Fruit fly (Drosophila melanogaster) whole organism, embryonic: ENCODE measurements around the gene CG11426.

ENCODE experiments used
- Ada2b ChIP-seq: fragments of 200-800 bp; sonication (Bioruptor generic); IDR thresholded peaks from 2 replicates; pipeline ENCODE4 v1.3.6; 2022; ENCODE audit warnings: missing biosample characterization, missing genetic modification characterization
- Bgb ChIP-seq: fragments of 200-800 bp; sonication (Bioruptor generic); IDR thresholded peaks from 2 replicates; pipeline ENCODE4 v1.3.6; 2022; ENCODE audit warnings: missing biosample characterization, missing genetic modification characterization; ENCODE audit not compliant: partially characterized antibody
- CG11247 ChIP-seq: fragments of 200-800 bp; sonication (Bioruptor generic); IDR thresholded peaks from 2 replicates; pipeline ENCODE4 v1.3.6; 2022; ENCODE audit warnings: missing biosample characterization, missing genetic modification characterization
- CG11696 ChIP-seq: fragments of 200-800 bp; sonication (Bioruptor generic); IDR thresholded peaks from 2 replicates; pipeline ENCODE4 v1.3.6; 2022; ENCODE audit warnings: missing biosample characterization, missing genetic modification characterization
- CG12219 ChIP-seq: fragments of 200-800 bp; sonication (Bioruptor generic); optimal IDR thresholded peaks from 3 replicates; lab custom pipeline; 2018; ENCODE audit warnings: missing biosample characterization, mild to moderate bottlenecking, missing genetic modification characterization
- CG12236 ChIP-seq: fragments of 200-800 bp; sonication (Bioruptor generic); optimal IDR thresholded peaks from 2 replicates; lab custom pipeline; 2016; ENCODE audit warnings: missing biosample characterization, missing genetic modification characterization
- CG15073 ChIP-seq: fragments of 200-800 bp; sonication (Bioruptor generic); optimal IDR thresholded peaks from 2 replicates; lab custom pipeline; 2016; ENCODE audit warnings: missing biosample characterization, missing genetic modification characterization
- CG15479 ChIP-seq: fragments of 200-800 bp; sonication (Bioruptor generic); optimal IDR thresholded peaks from 3 replicates; lab custom pipeline; 2019; ENCODE audit warnings: missing biosample characterization, mild to moderate bottlenecking, missing genetic modification characterization, moderate library complexity
- CG2199 ChIP-seq: fragments of 200-800 bp; sonication (Bioruptor generic); IDR thresholded peaks from 3 replicates; pipeline ENCODE4 v1.3.6; 2022; ENCODE audit warnings: missing biosample characterization, missing genetic modification characterization
- CG2678 ChIP-seq: fragments of 200-800 bp; sonication (Bioruptor generic); optimal IDR thresholded peaks from 3 replicates; lab custom pipeline; 2019; ENCODE audit warnings: missing biosample characterization, mild to moderate bottlenecking, missing genetic modification characterization, moderate library complexity
- CG30403 ChIP-seq: fragments of 200-800 bp; sonication (Bioruptor generic); optimal IDR thresholded peaks from 3 replicates; lab custom pipeline; 2016; ENCODE audit warnings: missing biosample characterization, missing genetic modification characterization
- CG30431 ChIP-seq: fragments of 200-800 bp; sonication (Bioruptor generic); optimal IDR thresholded peaks from 2 replicates; lab custom pipeline; 2017; ENCODE audit warnings: missing biosample characterization, missing genetic modification characterization
- CG4854 ChIP-seq: fragments of 200-800 bp; sonication (Bioruptor generic); optimal IDR thresholded peaks from 2 replicates; lab custom pipeline; 2016; ENCODE audit warnings: missing biosample characterization, missing genetic modification characterization, inconsistent platforms
- CG8290 ChIP-seq, 3 experiments: fragments of 200-800 bp; sonication (Bioruptor generic); optimal IDR thresholded peaks; 2 replicates each; lab custom pipeline; 2016 to 2019; ENCODE audit warnings: missing biosample characterization in 3 of 3, missing genetic modification characterization in 3 of 3, mild to moderate bottlenecking in 2 of 3, moderate library complexity in 1 of 3
- CG9797 ChIP-seq: fragments of 200-800 bp; sonication (Bioruptor generic); optimal IDR thresholded peaks from 3 replicates; lab custom pipeline; 2018; ENCODE audit warnings: missing biosample characterization, mild to moderate bottlenecking, missing genetic modification characterization
- Chrac-16 ChIP-seq: fragments of 200-800 bp; sonication (Bioruptor generic); optimal IDR thresholded peaks from 3 replicates; lab custom pipeline; 2016; ENCODE audit warnings: missing biosample characterization, missing genetic modification characterization
- D ChIP-seq, 2 experiments: fragments of 200-800 bp in 1 of 2; fragments of >200 bp in 1 of 2; sonication (Bioruptor generic) in 1 of 2; optimal IDR thresholded peaks; 2 replicates in 1 of 2; 3 replicates in 1 of 2; lab custom pipeline; 2017; ENCODE audit warnings: mild to moderate bottlenecking in 1 of 2, missing biosample characterization in 1 of 2, missing genetic modification characterization in 1 of 2, missing genetic modification reagents in 1 of 2
- Dip3 ChIP-seq: fragments of 200-800 bp; sonication (Bioruptor generic); optimal IDR thresholded peaks from 3 replicates; lab custom pipeline; 2016; ENCODE audit warnings: missing biosample characterization, missing genetic modification characterization
- Doc2 ChIP-seq: fragments of 200-800 bp; sonication (Bioruptor generic); IDR thresholded peaks from 2 replicates; pipeline ENCODE4 v1.3.6; 2022; ENCODE audit warnings: missing biosample characterization, missing genetic modification characterization
- E2f1 ChIP-seq: fragments of 200-800 bp; sonication (Bioruptor generic); IDR thresholded peaks from 2 replicates; pipeline ENCODE4 v1.3.6; 2022; ENCODE audit warnings: missing biosample characterization, missing genetic modification characterization
- E2f2 ChIP-seq: fragments of 200-800 bp; sonication (Bioruptor generic); IDR thresholded peaks from 2 replicates; pipeline ENCODE4 v1.3.6; 2022; ENCODE audit warnings: missing biosample characterization, missing genetic modification characterization
- H2.0 ChIP-seq: fragments of 200-800 bp; sonication (Bioruptor generic); IDR thresholded peaks from 2 replicates; pipeline ENCODE4 v1.3.6; 2022; ENCODE audit warnings: missing biosample characterization, missing genetic modification characterization
- HLHmδ ChIP-seq: fragments of 200-800 bp; sonication (Bioruptor generic); optimal IDR thresholded peaks from 2 replicates; lab custom pipeline; 2018; ENCODE audit warnings: missing biosample characterization, mild to moderate bottlenecking, missing genetic modification characterization, moderate library complexity
- MESR4 ChIP-seq: fragments of 200-800 bp; sonication (Bioruptor generic); optimal IDR thresholded peaks from 2 replicates; lab custom pipeline; 2018; ENCODE audit warnings: missing biosample characterization, mild to moderate bottlenecking, missing genetic modification characterization, moderate library complexity
- NC2β ChIP-seq: fragments of 200-800 bp; sonication (Bioruptor generic); optimal IDR thresholded peaks from 2 replicates; lab custom pipeline; 2016; ENCODE audit warnings: missing biosample characterization, missing genetic modification characterization
- Rfx ChIP-seq: fragments of 200-800 bp; sonication (Bioruptor generic); IDR thresholded peaks from 2 replicates; pipeline ENCODE4 v1.3.6; 2022; ENCODE audit warnings: missing biosample characterization, missing genetic modification characterization
- Sry-β ChIP-seq: fragments of 200-800 bp; sonication (Bioruptor generic); optimal IDR thresholded peaks from 2 replicates; lab custom pipeline; 2018; ENCODE audit warnings: missing biosample characterization, mild to moderate bottlenecking, missing genetic modification characterization, moderate library complexity
- Usf ChIP-seq: fragments of 200-800 bp; sonication (Bioruptor generic); optimal IDR thresholded peaks from 2 replicates; lab custom pipeline; 2017; ENCODE audit warnings: missing genotype, missing biosample characterization, missing genetic modification characterization
- ap ChIP-seq: fragments of 200-800 bp; sonication (Bioruptor generic); IDR thresholded peaks from 2 replicates; pipeline ENCODE4 v1.3.6; 2022; ENCODE audit warnings: missing biosample characterization, missing genetic modification characterization
- chif ChIP-seq, 2 experiments: fragments of 200-800 bp; sonication (Bioruptor generic); optimal IDR thresholded peaks; 3 replicates each; lab custom pipeline; 2016; ENCODE audit warnings: missing biosample characterization in 2 of 2, missing genetic modification characterization in 2 of 2
- chn ChIP-seq: fragments of 200-800 bp; sonication (Bioruptor generic); optimal IDR thresholded peaks from 2 replicates; lab custom pipeline; 2016; ENCODE audit warnings: missing biosample characterization, missing genetic modification characterization
- gcm2 ChIP-seq: fragments of 200-800 bp; sonication (Bioruptor generic); optimal IDR thresholded peaks from 2 replicates; lab custom pipeline; 2016; ENCODE audit warnings: missing biosample characterization, missing genetic modification characterization
- gfzf ChIP-seq: fragments of 200-800 bp; sonication (Bioruptor generic); optimal IDR thresholded peaks from 2 replicates; lab custom pipeline; 2016; ENCODE audit warnings: missing biosample characterization, mild to moderate bottlenecking, missing genetic modification characterization, moderate library complexity
- her ChIP-seq: fragments of 200-800 bp; sonication (Bioruptor generic); optimal IDR thresholded peaks from 2 replicates; lab custom pipeline; 2016; ENCODE audit warnings: missing biosample characterization, missing genetic modification characterization
- knrl ChIP-seq: fragments of 200-800 bp; sonication (Bioruptor generic); IDR thresholded peaks from 3 replicates; pipeline ENCODE4 v1.3.6; 2022; ENCODE audit warnings: missing biosample characterization, missing genetic modification characterization; ENCODE audit not compliant: partially characterized antibody
- lab ChIP-seq: fragments of 200-800 bp; sonication (Bioruptor generic); optimal IDR thresholded peaks from 3 replicates; lab custom pipeline; 2017; ENCODE audit warnings: missing biosample characterization, missing genetic modification characterization, mild to moderate bottlenecking, moderate library complexity, missing genetic modification reagents
- mld ChIP-seq: fragments of 200-800 bp; sonication (Bioruptor generic); IDR thresholded peaks from 3 replicates; pipeline ENCODE4 v1.3.6; 2022; ENCODE audit warnings: missing biosample characterization, missing genetic modification characterization; ENCODE audit not compliant: partially characterized antibody
- nmo ChIP-seq: fragments of 200-800 bp; sonication (Bioruptor generic); optimal IDR thresholded peaks from 2 replicates; lab custom pipeline; 2018; ENCODE audit warnings: missing biosample characterization, mild to moderate bottlenecking, missing genetic modification characterization, moderate library complexity
- odd ChIP-seq: fragments of 200-800 bp; sonication (Bioruptor generic); optimal IDR thresholded peaks from 2 replicates; lab custom pipeline; 2017; ENCODE audit warnings: missing biosample characterization, mild to moderate bottlenecking, missing genetic modification characterization
- pb ChIP-seq: fragments of 200-800 bp; sonication (Bioruptor generic); optimal IDR thresholded peaks from 3 replicates; lab custom pipeline; 2016; ENCODE audit warnings: missing biosample characterization, missing genetic modification characterization
- pho ChIP-seq: fragments of 200-800 bp; sonication (Bioruptor generic); optimal IDR thresholded peaks from 2 replicates; lab custom pipeline; 2016; ENCODE audit warnings: missing biosample characterization, missing genetic modification characterization
- sens-2 ChIP-seq: fragments of 200-800 bp; sonication (Bioruptor generic); IDR thresholded peaks from 2 replicates; pipeline ENCODE4 v1.3.6; 2022; ENCODE audit warnings: missing biosample characterization, missing genetic modification characterization
- shn ChIP-seq: fragments of 200-800 bp; sonication (Bioruptor generic); optimal IDR thresholded peaks from 3 replicates; lab custom pipeline; 2016; ENCODE audit warnings: missing biosample characterization, missing genetic modification characterization
- slou ChIP-seq: fragments of 200-800 bp; sonication (Bioruptor generic); optimal IDR thresholded peaks from 3 replicates; lab custom pipeline; 2016; ENCODE audit warnings: missing biosample characterization, missing genetic modification characterization
- slp2 ChIP-seq: fragments of 200-800 bp; sonication (Bioruptor generic); optimal IDR thresholded peaks from 2 replicates; lab custom pipeline; 2016; ENCODE audit warnings: missing biosample characterization, missing genetic modification characterization
- ttk ChIP-seq: fragments of 200-800 bp; sonication (Bioruptor generic); IDR thresholded peaks from 2 replicates; pipeline ENCODE4 v2.1.2; 2022; ENCODE audit warnings: missing biosample characterization, missing genetic modification characterization
- tx ChIP-seq: fragments of 200-800 bp; sonication (Bioruptor generic); optimal IDR thresholded peaks from 2 replicates; lab custom pipeline; 2016; ENCODE audit warnings: missing biosample characterization, missing genetic modification characterization
- zen2 ChIP-seq: fragments of 200-800 bp; sonication (Bioruptor generic); IDR thresholded peaks from 3 replicates; pipeline ENCODE4 v1.3.6; 2022; ENCODE audit warnings: missing biosample characterization, missing genetic modification characterization; ENCODE audit not compliant: partially characterized antibody
- zfh1 ChIP-seq: fragments of 200-800 bp; sonication (Bioruptor generic); IDR thresholded peaks from 3 replicates; pipeline ENCODE4 v1.3.6; 2022; ENCODE audit warnings: missing biosample characterization, missing genetic modification characterization

The CG11426 gene

dm6 chr3L:22471586-22472291 is 1.4 kb downstream of the CG11426 start (continued):
- TF ChIP-seq CG2678 (tag; lab: Kevin White, UChicago) (peak; percentile 81), knrl (GFP tag; lab: Robert Waterston, UW) (no peak), CG12236 (no peak), CG2199 (no peak), CG8290 (GFP tag; optimal IDR thresholded peaks at IDR 0.05; lab: Kevin White, UChicago) (no peak), CG8290 (tag; optimal IDR thresholded peaks at IDR 0.05; lab: Kevin White, UChicago) (no peak), CG11247 (GFP tag; lab: Robert Waterston, UW) (no peak), pb (GFP tag; lab: Kevin White, UChicago) (no peak), mld (GFP tag; lab: Robert Waterston, UW) (no peak), shn (GFP tag; lab: Kevin White, UChicago) (no peak), slp2 (GFP tag; lab: Kevin White, UChicago) (no peak), CG9797 (GFP tag; lab: Kevin White, UChicago) (no peak), CG11696 (GFP tag; lab: Robert Waterston, UW) (no peak), Dip3 (GFP tag; lab: Kevin White, UChicago) (no peak), Ada2b (peak; percentile 56; the same call in 1 of the 2 replicates), zfh1 (GFP tag; lab: Robert Waterston, UW) (no peak), CG30403 (GFP tag; lab: Kevin White, UChicago) (no peak), slou (GFP tag; lab: Kevin White, UChicago) (no peak), HLHmδ (GFP tag; lab: Kevin White, UChicago) (no peak), lab (GFP tag; lab: Kevin White, UChicago) (peak; percentile 84), Sry-β (GFP tag; lab: Kevin White, UChicago) (no peak), her (GFP tag; lab: Kevin White, UChicago) (no peak), E2f1 (GFP tag; lab: Robert Waterston, UW) (no peak; the same call in 1 of the 2 replicates), gcm2 (GFP tag; lab: Kevin White, UChicago) (no peak), nmo (GFP tag; lab: Kevin White, UChicago) (peak; percentile 42), D (optimal IDR thresholded peaks at IDR 0.05; lab: Kevin White, UChicago) (no peak), D (GFP tag; optimal IDR thresholded peaks at IDR 0.05; lab: Kevin White, UChicago) (no peak), ttk (GFP tag; lab: Robert Waterston, UW) (peak; percentile 16; the same call in 1 of the 2 replicates), Rfx (GFP tag; lab: Robert Waterston, UW) (peak; percentile 73), chif (GFP tag; optimal IDR thresholded peaks at IDR 0.05; lab: Kevin White, UChicago) (no peak), Doc2 (GFP tag; lab: Robert Waterston, UW) (no peak), H2.0 (peak; percentile 51), E2f2 (GFP tag; lab: Robert Waterston, UW) (peak; percentile 30; the same call in 1 of the 2 replicates), MESR4 (GFP tag; lab: Kevin White, UChicago) (no peak), CG15479 (GFP tag; lab: Kevin White, UChicago) (no peak), Usf (GFP tag; lab: Kevin White, UChicago) (no peak), tx (GFP tag; lab: Kevin White, UChicago) (no peak), gfzf (GFP tag; lab: Kevin White, UChicago) (no peak), ap (GFP tag; lab: Robert Waterston, UW) (0 out of 2 replicates have a peak, but pooled peaks have one; percentile 15), sens-2 (GFP tag; lab: Robert Waterston, UW) (no peak), NC2β (GFP tag; lab: Kevin White, UChicago) (no peak), CG4854 (GFP tag; lab: Kevin White, UChicago) (no peak), CG15073 (no peak), odd (GFP tag; lab: Kevin White, UChicago) (no peak), zen2 (GFP tag; lab: Robert Waterston, UW) (no peak), chn (no peak), CG30431 (GFP tag; lab: Kevin White, UChicago) (no peak), Chrac-16 (GFP tag; lab: Kevin White, UChicago) (no peak), CG12219 (GFP tag; lab: Kevin White, UChicago) (no peak), Bgb (no peak), pho (no peak)
